Worm (Caenorhabditis elegans) whole organism, mixed stage, embryonic: ENCODE results near the gene col-104.
A peak's percentile ranks its signal among the peaks of the same experiment; 100 is the strongest.

Source experiments
- bed-3 ChIP-seq: fragments of 200-800 bp; sonication (Bioruptor generic); optimal IDR thresholded peaks from 3 replicates; lab custom pipeline; 2018; ENCODE audit warnings: mild to moderate bottlenecking, missing genetic modification characterization, moderate library complexity, missing compliant biosample characterization
- pha-4 ChIP-seq: fragments of 150-350 bp; optimal IDR thresholded peaks from 2 replicates; lab custom pipeline; 2018; ENCODE audit warnings: missing biosample characterization, missing genetic modification reagents, missing genetic modification characterization
- snpc-4 ChIP-seq: fragments of 150-350 bp; optimal IDR thresholded peaks from 2 replicates; lab custom pipeline; 2014; ENCODE audit warnings: missing biosample characterization, missing genetic modification characterization

DNA sequence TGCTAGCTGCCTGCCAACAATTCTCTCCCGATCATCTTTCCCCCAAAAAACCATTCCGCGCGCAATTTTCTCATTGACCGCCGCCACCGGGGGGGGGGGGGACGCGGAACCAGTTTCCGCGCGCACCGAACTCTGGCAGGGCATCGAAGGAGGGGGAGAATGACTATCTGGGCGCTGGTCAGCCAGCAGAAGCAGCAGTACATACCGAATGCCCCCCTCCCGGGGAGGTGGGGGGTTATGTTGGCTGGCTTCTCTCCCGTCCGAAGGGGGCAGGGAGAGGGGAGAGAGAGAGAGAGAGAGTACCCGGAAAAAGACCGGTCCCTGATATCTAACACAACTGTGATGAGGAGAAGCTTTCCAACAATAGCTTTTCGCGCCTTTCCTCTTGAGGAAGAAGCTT lies 22.6 kb upstream of the col-104 start:
- TF ChIP-seq bed-3 (GFP tag; lab: Kevin White, UChicago): peak; percentile 36
- TF ChIP-seq snpc-4 (tag; lab: Kevin White, UChicago): no peak
- no peak for TF ChIP-seq pha-4 (tag; lab: Kevin White, UChicago)
